Worm (Caenorhabditis elegans) whole organism, late embryonic: ENCODE data around the gene cdc-48.2.

Experiments used
- C08G9.2 ChIP-seq: sonication (generic microtip); optimal IDR thresholded peaks from 2 replicates; lab custom pipeline; 2016; ENCODE audit warnings: mild to moderate bottlenecking, missing genetic modification characterization, moderate library complexity, missing compliant biosample characterization
- F13H6.1 ChIP-seq: sonication (generic microtip); optimal IDR thresholded peaks from 2 replicates; lab custom pipeline; 2016; ENCODE audit warnings: missing genetic modification characterization, missing compliant biosample characterization
- K02D7.2 ChIP-seq: sonication (generic microtip); optimal IDR thresholded peaks from 2 replicates; lab custom pipeline; 2017; ENCODE audit warnings: mild to moderate bottlenecking, missing genetic modification characterization, missing compliant biosample characterization
- K09A11.1 ChIP-seq: sonication (generic microtip); optimal IDR thresholded peaks from 2 replicates; lab custom pipeline; 2017; ENCODE audit warnings: antibody characterized with exemption, mild to moderate bottlenecking, missing genetic modification characterization, missing compliant biosample characterization; ENCODE audit not compliant: insufficient read depth
- ahr-1 ChIP-seq: sonication (generic microtip); optimal IDR thresholded peaks from 2 replicates; lab custom pipeline; 2016; ENCODE audit warnings: missing genetic modification characterization, missing compliant biosample characterization
- ama-1 ChIP-seq: fragments of 150-350 bp; optimal IDR thresholded peaks from 2 replicates; lab custom pipeline; 2014
- ceh-14 ChIP-seq: sonication (generic microtip); optimal IDR thresholded peaks from 2 replicates; lab custom pipeline; 2016; ENCODE audit warnings: missing genotype, missing genetic modification characterization, missing compliant biosample characterization
- ceh-18 ChIP-seq: sonication (generic microtip); optimal IDR thresholded peaks from 2 replicates; lab custom pipeline; 2016; ENCODE audit warnings: missing genetic modification characterization, missing compliant biosample characterization
- ceh-19 ChIP-seq: fragments of 200-800 bp; sonication (Bioruptor generic); optimal IDR thresholded peaks from 2 replicates; lab custom pipeline; 2018; ENCODE audit warnings: mild to moderate bottlenecking, missing genetic modification characterization, missing compliant biosample characterization
- ceh-2 ChIP-seq: sonication (generic microtip); optimal IDR thresholded peaks from 2 replicates; lab custom pipeline; 2016; ENCODE audit warnings: missing genotype, missing genetic modification characterization, missing compliant biosample characterization
- ceh-22 ChIP-seq: sonication (generic microtip); optimal IDR thresholded peaks from 2 replicates; lab custom pipeline; 2017; ENCODE audit warnings: missing biosample characterization, missing genetic modification characterization
- ceh-34 ChIP-seq: sonication (generic microtip); optimal IDR thresholded peaks from 2 replicates; lab custom pipeline; 2016; ENCODE audit warnings: mild to moderate bottlenecking, missing genetic modification characterization, missing compliant biosample characterization
- ceh-45 ChIP-seq: fragments of 200-800 bp; sonication (Bioruptor generic); IDR thresholded peaks from 2 replicates; pipeline ENCODE4 v1.3.6; 2022; ENCODE audit warnings: missing genetic modification reagents, missing genetic modification characterization, missing compliant biosample characterization
- ceh-48 ChIP-seq: sonication (generic microtip); optimal IDR thresholded peaks from 2 replicates; lab custom pipeline; 2016; ENCODE audit warnings: missing genetic modification characterization, inconsistent platforms, missing compliant biosample characterization
- ceh-6 ChIP-seq: fragments of 200-800 bp; sonication (Bioruptor generic); optimal IDR thresholded peaks from 2 replicates; lab custom pipeline; 2018; ENCODE audit warnings: mild to moderate bottlenecking, missing genetic modification characterization, missing compliant biosample characterization
- che-1 ChIP-seq: sonication (generic microtip); optimal IDR thresholded peaks from 2 replicates; lab custom pipeline; 2016; ENCODE audit warnings: mild to moderate bottlenecking, missing genetic modification characterization, missing compliant biosample characterization
- dmd-4 ChIP-seq: sonication (generic microtip); optimal IDR thresholded peaks from 2 replicates; lab custom pipeline; 2016; ENCODE audit warnings: borderline replicate concordance, missing genetic modification characterization, missing compliant biosample characterization
- dve-1 ChIP-seq: sonication (generic microtip); optimal IDR thresholded peaks from 2 replicates; lab custom pipeline; 2017; ENCODE audit warnings: antibody characterized with exemption, mild to moderate bottlenecking, missing genetic modification characterization, missing compliant biosample characterization
- elt-2 ChIP-seq: sonication (generic microtip); optimal IDR thresholded peaks from 2 replicates; lab custom pipeline; 2016; ENCODE audit warnings: missing genetic modification reagents, missing genetic modification characterization, missing compliant biosample characterization
- elt-4 ChIP-seq: sonication (generic microtip); optimal IDR thresholded peaks from 2 replicates; lab custom pipeline; 2016; ENCODE audit warnings: missing genetic modification characterization, missing compliant biosample characterization
- ets-4 ChIP-seq: sonication (generic microtip); optimal IDR thresholded peaks from 2 replicates; lab custom pipeline; 2016; ENCODE audit warnings: missing genetic modification characterization, missing compliant biosample characterization
- eyg-1 ChIP-seq: sonication (generic microtip); optimal IDR thresholded peaks from 2 replicates; lab custom pipeline; 2016; ENCODE audit warnings: missing genotype, missing genetic modification characterization, missing compliant biosample characterization
- fax-1 ChIP-seq: sonication (generic microtip); optimal IDR thresholded peaks from 2 replicates; lab custom pipeline; 2016; ENCODE audit warnings: missing genotype, missing genetic modification characterization, missing compliant biosample characterization
- fkh-10 ChIP-seq: fragments of 150-350 bp; optimal IDR thresholded peaks from 2 replicates; lab custom pipeline; 2014; ENCODE audit warnings: missing biosample characterization, missing genetic modification reagents, missing genetic modification characterization
- fkh-6 ChIP-seq: sonication (generic microtip); optimal IDR thresholded peaks from 2 replicates; lab custom pipeline; 2016; ENCODE audit warnings: missing genetic modification characterization, missing compliant biosample characterization
- hlh-30 ChIP-seq: sonication (generic microtip); optimal IDR thresholded peaks from 2 replicates; lab custom pipeline; 2017; ENCODE audit warnings: antibody characterized with exemption, missing genetic modification characterization, missing compliant biosample characterization; ENCODE audit not compliant: insufficient read depth
- lim-6 ChIP-seq: sonication (generic microtip); optimal IDR thresholded peaks from 2 replicates; lab custom pipeline; 2016; ENCODE audit warnings: missing genetic modification characterization, missing compliant biosample characterization
- lin-11 ChIP-seq: fragments of 200-800 bp; sonication (Bioruptor generic); optimal IDR thresholded peaks from 2 replicates; lab custom pipeline; 2018; ENCODE audit warnings: mild to moderate bottlenecking, missing genetic modification characterization, missing compliant biosample characterization
- mec-3 ChIP-seq: sonication (generic microtip); optimal IDR thresholded peaks from 2 replicates; lab custom pipeline; 2016; ENCODE audit warnings: borderline replicate concordance, missing genetic modification characterization, missing compliant biosample characterization
- nfya-1 ChIP-seq: sonication (generic microtip); optimal IDR thresholded peaks from 2 replicates; lab custom pipeline; 2017; ENCODE audit warnings: missing genetic modification characterization, mild to moderate bottlenecking, missing compliant biosample characterization, antibody characterized with exemption, moderate library complexity
- npax-4 ChIP-seq: sonication (generic microtip); optimal IDR thresholded peaks from 2 replicates; lab custom pipeline; 2016; ENCODE audit warnings: missing genetic modification characterization, missing compliant biosample characterization
- pag-3 ChIP-seq: sonication (generic microtip); optimal IDR thresholded peaks from 2 replicates; lab custom pipeline; 2016; ENCODE audit warnings: missing compliant biosample characterization, missing genetic modification characterization, borderline replicate concordance
- pat-9 ChIP-seq: fragments of 200-800 bp; sonication (Bioruptor generic); optimal IDR thresholded peaks from 2 replicates; lab custom pipeline; 2018; ENCODE audit warnings: mild to moderate bottlenecking, missing genetic modification characterization, moderate library complexity, missing compliant biosample characterization
- pqm-1 ChIP-seq: sonication (generic microtip); optimal IDR thresholded peaks from 2 replicates; lab custom pipeline; 2016; ENCODE audit warnings: missing genetic modification characterization, missing compliant biosample characterization
- ref-2 ChIP-seq: sonication (generic microtip); optimal IDR thresholded peaks from 2 replicates; lab custom pipeline; 2016; ENCODE audit warnings: missing genetic modification characterization, missing compliant biosample characterization
- rnt-1 ChIP-seq: sonication (generic microtip); optimal IDR thresholded peaks from 2 replicates; lab custom pipeline; 2016; ENCODE audit warnings: missing genetic modification characterization, missing compliant biosample characterization
- sox-4 ChIP-seq: sonication (generic microtip); optimal IDR thresholded peaks from 2 replicates; lab custom pipeline; 2017; ENCODE audit warnings: mild to moderate bottlenecking, missing genetic modification characterization, inconsistent platforms, missing compliant biosample characterization
- syd-9 ChIP-seq: sonication (generic microtip); optimal IDR thresholded peaks from 2 replicates; lab custom pipeline; 2016; ENCODE audit warnings: mild to moderate bottlenecking, missing genetic modification characterization, moderate library complexity, missing compliant biosample characterization
- tbx-2 ChIP-seq: sonication (generic microtip); optimal IDR thresholded peaks from 2 replicates; lab custom pipeline; 2016; ENCODE audit warnings: missing genetic modification characterization, missing compliant biosample characterization
- tbx-7 ChIP-seq: sonication (generic microtip); optimal IDR thresholded peaks from 2 replicates; lab custom pipeline; 2016; ENCODE audit warnings: missing genotype, missing genetic modification characterization, missing compliant biosample characterization
- unc-42 ChIP-seq: sonication (generic microtip); optimal IDR thresholded peaks from 2 replicates; lab custom pipeline; 2016; ENCODE audit warnings: missing genotype, missing genetic modification characterization, missing compliant biosample characterization
- zip-5 ChIP-seq: sonication (generic microtip); optimal IDR thresholded peaks from 2 replicates; lab custom pipeline; 2016; ENCODE audit warnings: missing genetic modification characterization, missing compliant biosample characterization
- ztf-16 ChIP-seq: sonication (generic microtip); optimal IDR thresholded peaks from 2 replicates; lab custom pipeline; 2017; ENCODE audit warnings: missing genetic modification characterization, missing compliant biosample characterization

cdc-48.2 gene

DNA sequence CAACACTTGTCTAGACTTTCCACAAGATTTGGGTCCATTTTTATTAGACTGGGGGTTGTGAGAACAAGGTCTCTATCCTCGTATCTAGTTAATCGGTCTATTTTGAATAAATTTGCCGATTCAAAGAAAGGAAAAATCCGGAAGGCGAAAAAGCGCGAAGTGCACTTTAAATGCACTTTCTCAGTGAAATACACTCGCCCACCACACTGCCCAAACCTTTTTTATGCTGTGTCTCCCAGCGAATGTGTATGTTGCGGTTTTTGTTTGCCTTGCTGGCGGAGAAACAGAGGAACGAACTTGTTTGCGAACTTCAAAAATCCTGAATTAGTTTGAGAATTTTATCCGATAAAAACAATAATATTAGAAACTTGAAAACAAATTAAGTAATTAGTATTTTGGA, 7.5 kb upstream of the cdc-48.2 start:
- TF ChIP-seq ceh-2 (no peak), ceh-14 (no peak), ref-2 (tag; lab: Kevin White, UChicago) (peak; percentile 4), ceh-45 (GFP tag; lab: Robert Waterston, UW) (no peak)

ce11 chrII:8131413-8131966, 6.8 kb upstream of the cdc-48.2 start:
- TF ChIP-seq ceh-22 (tag; lab: Kevin White, UChicago) (no peak), che-1 (tag; lab: Kevin White, UChicago) (no peak), ref-2 (tag; lab: Kevin White, UChicago) (no peak), mec-3 (tag; lab: Kevin White, UChicago) (no peak), fkh-6 (tag; lab: Kevin White, UChicago) (peak; percentile 3), unc-42 (tag; lab: Kevin White, UChicago) (peak; percentile 8), ceh-18 (peak; percentile 5), nfya-1 (tag; lab: Kevin White, UChicago) (peak; percentile 16), dmd-4 (no peak), zip-5 (tag; lab: Kevin White, UChicago) (no peak), ceh-19 (GFP tag; lab: Kevin White, UChicago) (no peak), ama-1 (lab: Kevin White, UChicago) (no peak), ceh-6 (GFP tag; lab: Kevin White, UChicago) (peak; percentile 35), elt-4 (peak; percentile 43), eyg-1 (tag; lab: Kevin White, UChicago) (no peak), K02D7.2 (tag; lab: Kevin White, UChicago) (no peak), ceh-2 (no peak), K09A11.1 (no peak), npax-4 (no peak), lin-11 (no peak)

DNA sequence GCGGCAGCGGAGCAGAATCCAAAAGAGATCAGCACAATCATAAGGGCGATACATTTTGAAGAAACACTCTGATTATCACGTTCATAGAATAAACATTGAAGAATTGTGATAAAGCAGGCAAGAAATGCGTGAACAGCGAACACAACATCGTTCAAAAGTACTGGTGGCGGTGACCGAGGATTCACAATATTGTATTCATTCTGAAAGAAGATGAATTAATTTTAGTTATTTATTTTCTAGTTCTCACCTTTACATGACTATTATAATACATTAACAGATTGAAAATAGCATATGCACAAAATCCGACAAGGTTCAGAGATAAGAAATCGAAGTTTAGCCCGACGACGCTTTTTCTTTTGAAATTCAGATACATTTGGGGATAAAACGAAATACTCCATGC, 2.3 kb upstream of the cdc-48.2 start:
- TF ChIP-seq unc-42 (tag; lab: Kevin White, UChicago), result no peak

ce11 chrII:8136818-8137217, 1.5 kb upstream of the cdc-48.2 start, which contains the start of gene ctns-1:
Gene ctns-1 (minus strand): TSS chrII:8136918.
- TF ChIP-seq tbx-2 (no peak), lim-6 (tag; lab: Kevin White, UChicago) (no peak), ref-2 (tag; lab: Kevin White, UChicago) (no peak), ceh-19 (GFP tag; lab: Kevin White, UChicago) (no peak), nfya-1 (tag; lab: Kevin White, UChicago) (no peak), fax-1 (tag; lab: Kevin White, UChicago) (no peak), fkh-10 (GFP tag; lab: Kevin White, UChicago) (no peak), dve-1 (tag; lab: Kevin White, UChicago) (no peak), pag-3 (tag; lab: Kevin White, UChicago) (no peak), fkh-6 (tag; lab: Kevin White, UChicago) (no peak), ets-4 (tag; lab: Kevin White, UChicago) (no peak), sox-4 (tag; lab: Kevin White, UChicago) (no peak), ceh-48 (tag; lab: Kevin White, UChicago) (no peak), ahr-1 (tag; lab: Kevin White, UChicago) (no peak), mec-3 (tag; lab: Kevin White, UChicago) (no peak), F13H6.1 (tag; lab: Kevin White, UChicago) (no peak)

DNA sequence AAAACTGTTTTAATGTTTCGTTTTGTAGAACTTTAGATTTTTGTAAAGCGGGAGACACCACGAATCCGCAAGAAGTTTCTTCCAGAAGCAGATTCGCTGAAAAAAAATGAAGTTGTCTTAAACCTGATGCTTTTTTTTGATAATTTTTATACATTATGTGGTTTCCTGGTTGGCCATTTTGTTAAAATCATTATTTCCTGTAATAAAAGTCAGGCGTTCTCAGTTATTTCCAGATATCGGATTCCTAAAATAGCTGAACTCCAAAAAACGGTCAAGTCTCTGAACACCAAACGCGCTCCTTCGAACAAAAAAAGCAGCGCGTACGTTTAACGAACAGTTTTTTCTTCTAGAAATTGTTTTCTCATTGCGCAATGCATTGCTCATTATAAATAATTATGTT, 917 bp upstream of the cdc-48.2 start:
- TF ChIP-seq ahr-1 (tag; lab: Kevin White, UChicago), result peak; percentile 64
- peak; percentile 72 for TF ChIP-seq ceh-14
- TF ChIP-seq F13H6.1 (tag; lab: Kevin White, UChicago), result peak; percentile 66
- TF ChIP-seq rnt-1 (tag; lab: Kevin White, UChicago), result peak; percentile 64
- TF ChIP-seq zip-5 (tag; lab: Kevin White, UChicago), result peak; percentile 92
- TF ChIP-seq tbx-2, result peak; percentile 87
- peak; percentile 19 for TF ChIP-seq ceh-34
- TF ChIP-seq dve-1 (tag; lab: Kevin White, UChicago), result no peak
- TF ChIP-seq che-1 (tag; lab: Kevin White, UChicago), result no peak
- TF ChIP-seq pat-9, result no peak
- TF ChIP-seq tbx-7 (tag; lab: Kevin White, UChicago), result peak; percentile 77
- peak; percentile 59 for TF ChIP-seq elt-2
- no peak for TF ChIP-seq eyg-1 (tag; lab: Kevin White, UChicago)
- TF ChIP-seq syd-9, result no peak
- peak; percentile 86 for TF ChIP-seq C08G9.2 (tag; lab: Kevin White, UChicago)
- peak; percentile 42 for TF ChIP-seq unc-42 (tag; lab: Kevin White, UChicago)
- TF ChIP-seq ztf-16 (tag; lab: Kevin White, UChicago), result peak; percentile 28
- no peak for TF ChIP-seq ceh-6 (GFP tag; lab: Kevin White, UChicago)
- TF ChIP-seq ets-4 (tag; lab: Kevin White, UChicago), result peak; percentile 76
- peak; percentile 68 for TF ChIP-seq pqm-1 (tag; lab: Kevin White, UChicago)
- no peak for TF ChIP-seq hlh-30
